Fruit fly (Drosophila melanogaster) whole organism, embryonic: Measurements from ENCODE around the gene ClpP.

Source experiments
- Atf6 ChIP-seq: fragments of 200-800 bp; sonication (Bioruptor generic); IDR thresholded peaks from 2 replicates; pipeline ENCODE4 v1.3.6; 2022; ENCODE audit warnings: missing biosample characterization, missing genetic modification characterization
- BtbVII ChIP-seq: fragments of 200-800 bp; sonication (Bioruptor generic); optimal IDR thresholded peaks from 3 replicates; lab custom pipeline; 2017; ENCODE audit warnings: missing biosample characterization, mild to moderate bottlenecking, missing genetic modification characterization
- CG10147 ChIP-seq: fragments of 200-800 bp; sonication (Bioruptor generic); optimal IDR thresholded peaks from 2 replicates; lab custom pipeline; 2019; ENCODE audit warnings: missing biosample characterization, mild to moderate bottlenecking, missing genetic modification characterization, moderate library complexity
- CG10366 ChIP-seq: fragments of 200-800 bp; sonication (Bioruptor generic); IDR thresholded peaks from 2 replicates; pipeline ENCODE4 v1.3.6; 2022; ENCODE audit warnings: missing biosample characterization, missing genetic modification characterization
- CG11093 ChIP-seq: fragments of 200-800 bp; sonication (Bioruptor generic); IDR thresholded peaks from 3 replicates; pipeline ENCODE4 v1.3.6; 2022; ENCODE audit warnings: missing biosample characterization, missing genetic modification characterization
- CG12391 ChIP-seq: fragments of 200-800 bp; sonication (Bioruptor generic); optimal IDR thresholded peaks from 3 replicates; lab custom pipeline; 2018; ENCODE audit warnings: missing biosample characterization, mild to moderate bottlenecking, missing genetic modification characterization, moderate library complexity
- CG13775 ChIP-seq: fragments of 200-800 bp; sonication (Bioruptor generic); optimal IDR thresholded peaks from 3 replicates; lab custom pipeline; 2017; ENCODE audit warnings: missing biosample characterization, mild to moderate bottlenecking, missing genetic modification characterization
- CG14441 ChIP-seq: fragments of 200-800 bp; sonication (Bioruptor generic); IDR thresholded peaks from 2 replicates; pipeline ENCODE4 v1.3.6; 2022; ENCODE audit warnings: missing biosample characterization, missing genetic modification characterization
- CG14860 ChIP-seq: fragments of 200-800 bp; sonication (Bioruptor generic); IDR thresholded peaks from 3 replicates; pipeline ENCODE4 v1.3.6; 2022; ENCODE audit warnings: missing biosample characterization, missing genetic modification characterization; ENCODE audit not compliant: partially characterized antibody
- CG15011 ChIP-seq: fragments of 200-800 bp; sonication (Bioruptor generic); optimal IDR thresholded peaks from 3 replicates; lab custom pipeline; 2018; ENCODE audit warnings: missing biosample characterization, mild to moderate bottlenecking, missing genetic modification characterization
- CG1603 ChIP-seq: fragments of 200-800 bp; sonication (Bioruptor generic); optimal IDR thresholded peaks from 2 replicates; lab custom pipeline; 2019; ENCODE audit warnings: missing biosample characterization, mild to moderate bottlenecking, missing genetic modification characterization, moderate library complexity
- CG16779 ChIP-seq: fragments of 200-800 bp; sonication (Bioruptor generic); IDR thresholded peaks from 2 replicates; pipeline ENCODE4 v1.3.6; 2022; ENCODE audit warnings: missing biosample characterization, missing genetic modification characterization
- CG17328 ChIP-seq: fragments of 200-800 bp; sonication (Bioruptor generic); IDR thresholded peaks from 2 replicates; pipeline ENCODE4 v1.3.6; 2022; ENCODE audit warnings: missing biosample characterization, missing genetic modification characterization
- CG1792 ChIP-seq: fragments of 200-800 bp; sonication (Bioruptor generic); optimal IDR thresholded peaks from 2 replicates; lab custom pipeline; 2016; ENCODE audit warnings: missing biosample characterization, missing genetic modification characterization
- CG18476 ChIP-seq: fragments of 200-800 bp; sonication (Bioruptor generic); optimal IDR thresholded peaks from 2 replicates; lab custom pipeline; 2016; ENCODE audit warnings: missing biosample characterization, mild to moderate bottlenecking, missing genetic modification characterization
- CG2202 ChIP-seq: fragments of 200-800 bp; sonication (Bioruptor generic); optimal IDR thresholded peaks from 2 replicates; lab custom pipeline; 2018; ENCODE audit warnings: missing biosample characterization, mild to moderate bottlenecking, missing genetic modification characterization
- CG31224 ChIP-seq: fragments of 200-800 bp; sonication (Bioruptor generic); IDR thresholded peaks from 2 replicates; pipeline ENCODE4 v1.3.6; 2022; ENCODE audit warnings: missing biosample characterization, missing genetic modification characterization
- CG3726 ChIP-seq: fragments of 200-800 bp; sonication (Bioruptor generic); IDR thresholded peaks from 3 replicates; pipeline ENCODE4, ENCODE4 v1.3.6; 2022; ENCODE audit warnings: missing biosample characterization, missing genetic modification characterization
- CG8089 ChIP-seq: fragments of 200-800 bp; sonication (Bioruptor generic); optimal IDR thresholded peaks from 3 replicates; lab custom pipeline; 2016; ENCODE audit warnings: missing biosample characterization, missing genetic modification characterization
- CG8281 ChIP-seq: fragments of 200-800 bp; sonication (Bioruptor generic); optimal IDR thresholded peaks from 2 replicates; lab custom pipeline; 2018; ENCODE audit warnings: missing biosample characterization, mild to moderate bottlenecking, missing genetic modification characterization, moderate library complexity
- Eip74EF ChIP-seq, 2 experiments: fragments of 200-800 bp in 1 of 2; fragments of >200 bp in 1 of 2; sonication (Bioruptor generic) in 1 of 2; optimal IDR thresholded peaks; 2 replicates each; lab custom pipeline; 2017 to 2019; ENCODE audit warnings: missing biosample characterization in 2 of 2, missing genetic modification characterization in 2 of 2, mild to moderate bottlenecking in 1 of 2, moderate library complexity in 1 of 2
- Gsc ChIP-seq: fragments of 200-800 bp; sonication (Bioruptor generic); IDR thresholded peaks from 2 replicates; pipeline ENCODE4 v1.3.6; 2022; ENCODE audit warnings: missing biosample characterization, missing genetic modification characterization
- H15 ChIP-seq: fragments of 200-800 bp; sonication (Bioruptor generic); IDR thresholded peaks from 3 replicates; pipeline ENCODE4 v1.3.6; 2022; ENCODE audit warnings: missing biosample characterization, missing genetic modification characterization
- Hand ChIP-seq: fragments of 200-800 bp; sonication (Bioruptor generic); optimal IDR thresholded peaks from 2 replicates; lab custom pipeline; 2017; ENCODE audit warnings: mild to moderate bottlenecking, missing biosample characterization, missing genetic modification reagents, missing genetic modification characterization
- Hr39 ChIP-seq: fragments of >200 bp; optimal IDR thresholded peaks from 2 replicates; lab custom pipeline; 2017
- Hr51 ChIP-seq, 2 experiments: fragments of 200-800 bp; sonication (Bioruptor generic); optimal IDR thresholded peaks; 2 replicates in 1 of 2; 3 replicates in 1 of 2; lab custom pipeline; 2016 to 2018; ENCODE audit warnings: missing biosample characterization in 2 of 2, missing genetic modification characterization in 2 of 2, mild to moderate bottlenecking in 1 of 2, moderate library complexity in 1 of 2
- Mad ChIP-seq: fragments of 200-800 bp; sonication (Bioruptor generic); optimal IDR thresholded peaks from 2 replicates; lab custom pipeline; 2016; ENCODE audit warnings: missing biosample characterization, missing genetic modification characterization
- Optix ChIP-seq: fragments of 200-800 bp; sonication (Bioruptor generic); IDR thresholded peaks from 3 replicates; pipeline ENCODE4 v1.3.6; 2022; ENCODE audit warnings: missing biosample characterization, missing genetic modification characterization
- Poxn ChIP-seq: fragments of 200-800 bp; sonication (Bioruptor generic); IDR thresholded peaks from 2 replicates; pipeline ENCODE4 v1.3.6; 2022; ENCODE audit warnings: missing biosample characterization, missing genetic modification characterization
- Side ChIP-seq: fragments of 200-800 bp; sonication (Bioruptor generic); optimal IDR thresholded peaks from 2 replicates; lab custom pipeline; 2016; ENCODE audit warnings: missing biosample characterization, missing genetic modification characterization
- btn ChIP-seq: fragments of 200-800 bp; sonication (Bioruptor generic); optimal IDR thresholded peaks from 2 replicates; lab custom pipeline; 2016; ENCODE audit warnings: missing biosample characterization, missing genetic modification characterization
- cad ChIP-seq: fragments of >200 bp; optimal IDR thresholded peaks from 2 replicates; lab custom pipeline; 2017; ENCODE audit warnings: missing biosample characterization, missing genetic modification characterization
- chn ChIP-seq: fragments of 200-800 bp; sonication (Bioruptor generic); optimal IDR thresholded peaks from 2 replicates; lab custom pipeline; 2016; ENCODE audit warnings: missing biosample characterization, missing genetic modification characterization
- danr ChIP-seq: fragments of 200-800 bp; sonication (Bioruptor generic); IDR thresholded peaks from 2 replicates; pipeline ENCODE4 v1.3.6; 2022; ENCODE audit warnings: missing biosample characterization, missing genetic modification characterization
- dimm ChIP-seq: fragments of 200-800 bp; sonication (Bioruptor generic); IDR thresholded peaks from 2 replicates; pipeline ENCODE4 v1.3.6; 2022; ENCODE audit warnings: missing biosample characterization, missing genetic modification characterization
- ewg ChIP-seq: fragments of 200-800 bp; sonication (Bioruptor generic); optimal IDR thresholded peaks from 3 replicates; lab custom pipeline; 2017; ENCODE audit warnings: mild to moderate bottlenecking, missing biosample characterization, missing genetic modification reagents, missing genetic modification characterization
- fd3F ChIP-seq: fragments of 200-800 bp; sonication (Bioruptor generic); optimal IDR thresholded peaks from 2 replicates; lab custom pipeline; 2018; ENCODE audit warnings: missing biosample characterization, mild to moderate bottlenecking, missing genetic modification characterization, moderate library complexity
- fd64A ChIP-seq: fragments of 200-800 bp; sonication (Bioruptor generic); optimal IDR thresholded peaks from 3 replicates; lab custom pipeline; 2018; ENCODE audit warnings: missing biosample characterization, mild to moderate bottlenecking, missing genetic modification characterization
- gem ChIP-seq: fragments of 200-800 bp; sonication (Bioruptor generic); optimal IDR thresholded peaks from 2 replicates; lab custom pipeline; 2019; ENCODE audit warnings: missing biosample characterization, mild to moderate bottlenecking, missing genetic modification characterization, moderate library complexity
- gfzf ChIP-seq: fragments of 200-800 bp; sonication (Bioruptor generic); optimal IDR thresholded peaks from 2 replicates; lab custom pipeline; 2016; ENCODE audit warnings: missing biosample characterization, mild to moderate bottlenecking, missing genetic modification characterization, moderate library complexity
- grn ChIP-seq: fragments of 200-800 bp; sonication (Bioruptor generic); optimal IDR thresholded peaks from 3 replicates; lab custom pipeline; 2017; ENCODE audit warnings: missing biosample characterization, missing genetic modification characterization
- h ChIP-seq: fragments of >200 bp; optimal IDR thresholded peaks from 2 replicates; lab custom pipeline; 2017
- ind ChIP-seq: fragments of 200-800 bp; sonication (Bioruptor generic); optimal IDR thresholded peaks from 3 replicates; lab custom pipeline; 2016; ENCODE audit warnings: missing biosample characterization, missing genetic modification characterization
- lilli ChIP-seq: fragments of 200-800 bp; sonication (Bioruptor generic); optimal IDR thresholded peaks from 3 replicates; lab custom pipeline; 2016; ENCODE audit warnings: missing biosample characterization, missing genetic modification characterization
- lov ChIP-seq, 2 experiments: fragments of 200-800 bp in 1 of 2; fragments of >200 bp in 1 of 2; sonication (Bioruptor generic) in 1 of 2; IDR thresholded peaks in 1 of 2; optimal IDR thresholded peaks in 1 of 2; 2 replicates in 1 of 2; 3 replicates in 1 of 2; pipeline versions ENCODE4 v1.3.6 to Lab custom; 2017 to 2022; ENCODE audit warnings: missing biosample characterization in 1 of 2, missing genetic modification characterization in 1 of 2
- run ChIP-seq: fragments of 200-800 bp; sonication (Bioruptor generic); optimal IDR thresholded peaks from 3 replicates; lab custom pipeline; 2018; ENCODE audit warnings: missing biosample characterization, mild to moderate bottlenecking, missing genetic modification characterization
- sim ChIP-seq: fragments of 200-800 bp; sonication (Bioruptor generic); IDR thresholded peaks from 2 replicates; pipeline ENCODE4 v1.3.6; 2022; ENCODE audit warnings: missing biosample characterization, missing genetic modification characterization
- slbo ChIP-seq: fragments of 200-800 bp; sonication (Bioruptor generic); IDR thresholded peaks from 2 replicates; pipeline ENCODE4 v1.3.6; 2022; ENCODE audit warnings: missing biosample characterization, missing genetic modification characterization
- sug ChIP-seq: fragments of 200-800 bp; optimal IDR thresholded peaks from 2 replicates; lab custom pipeline; 2019; ENCODE audit warnings: missing biosample characterization, mild to moderate bottlenecking, missing genetic modification characterization, moderate library complexity
- zf30C ChIP-seq: fragments of 200-800 bp; sonication (Bioruptor generic); optimal IDR thresholded peaks from 3 replicates; lab custom pipeline; 2018; ENCODE audit warnings: missing biosample characterization, mild to moderate bottlenecking, missing genetic modification characterization

ClpP gene

DNA sequence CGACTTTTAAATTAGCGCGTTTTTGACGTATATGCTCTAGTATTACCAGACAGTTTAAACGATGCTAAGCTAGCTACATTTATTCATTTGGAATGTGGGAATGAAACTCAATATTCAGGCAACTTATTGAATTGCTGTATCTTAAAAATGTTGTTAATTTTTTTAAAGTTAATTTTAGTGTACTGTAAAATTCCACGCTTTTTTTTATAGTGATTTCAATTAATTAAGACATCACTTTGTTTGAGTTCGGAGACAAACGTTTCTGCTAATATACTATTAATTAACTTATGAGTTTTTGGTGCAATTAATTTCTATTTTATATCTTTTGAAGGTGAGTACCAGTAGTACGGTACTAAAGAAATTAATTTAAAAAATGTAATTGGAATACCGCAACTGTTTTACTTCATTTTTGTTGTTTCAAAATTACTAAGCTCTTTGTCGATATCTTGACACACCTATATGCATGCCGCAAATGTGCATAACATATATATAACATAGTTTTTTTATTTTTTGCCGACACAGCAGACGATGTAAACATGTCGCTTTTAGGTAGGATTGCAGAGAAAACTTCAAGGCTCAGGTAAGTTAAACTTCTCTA lies 29.7 kb downstream of the ClpP start, which contains the start of the genes Cdk1 and mRpS7 (continued):
- TF ChIP-seq slbo (GFP tag; lab: Robert Waterston, UW) (peak; percentile 78), ewg (peak; percentile 52), gem (tag; lab: Kevin White, UChicago) (peak; percentile 90), zf30C (no peak), CG3726 (GFP tag; lab: Robert Waterston, UW) (0 out of 3 replicates have a peak, but pooled peaks have one; percentile 54), CG16779 (GFP tag; lab: Robert Waterston, UW) (no peak), CG14441 (GFP tag; lab: Robert Waterston, UW) (peak; percentile 74), h (lab: Kevin White, UChicago) (no peak), CG8089 (GFP tag; lab: Kevin White, UChicago) (peak; percentile 42), fd64A (GFP tag; lab: Kevin White, UChicago) (no peak), CG10366 (peak; percentile 69; the same call in 1 of the 2 replicates), CG13775 (peak; percentile 80), Hr51 (GFP tag; optimal IDR thresholded peaks at IDR 0.05; lab: Kevin White, UChicago) (peak; percentile 4 to 81), CG14860 (no peak), CG2202 (tag; lab: Kevin White, UChicago) (no peak), danr (no peak), sug (tag; lab: Kevin White, UChicago) (peak; percentile 65), Atf6 (GFP tag; lab: Robert Waterston, UW) (peak; percentile 79), ind (peak; percentile 77), lov (optimal IDR thresholded peaks at IDR 0.05; lab: Kevin White, UChicago) (no peak), lov (GFP tag; IDR thresholded peaks at IDR 0.05; lab: Robert Waterston, UW) (no peak), Hr39 (no peak), run (tag; lab: Kevin White, UChicago) (no peak), lilli (GFP tag; lab: Kevin White, UChicago) (peak; percentile 71), Mad (GFP tag; lab: Kevin White, UChicago) (peak; percentile 40), CG18476 (GFP tag; lab: Kevin White, UChicago) (peak; percentile 64), BtbVII (GFP tag; lab: Kevin White, UChicago) (peak; percentile 28), dimm (GFP tag; lab: Robert Waterston, UW) (no peak), CG15011 (GFP tag; lab: Kevin White, UChicago) (peak; percentile 41), CG1603 (peak; percentile 98), H15 (GFP tag; lab: Robert Waterston, UW) (peak; percentile 47; the same call in 1 of the 3 replicates), Poxn (GFP tag; lab: Robert Waterston, UW) (0 out of 2 replicates have a peak, but pooled peaks have one; percentile 35), CG8281 (tag; lab: Kevin White, UChicago) (no peak), Optix (GFP tag; lab: Robert Waterston, UW) (no peak), Side (GFP tag; lab: Kevin White, UChicago) (peak; percentile 18), CG10147 (GFP tag; lab: Kevin White, UChicago) (peak; percentile 66), CG11093 (GFP tag; lab: Robert Waterston, UW) (0 out of 3 replicates have a peak, but pooled peaks have one; percentile 16), grn (GFP tag; lab: Kevin White, UChicago) (no peak), btn (GFP tag; lab: Kevin White, UChicago) (no peak), CG12391 (tag; lab: Kevin White, UChicago) (peak; percentile 89), fd3F (peak; percentile 66), Hand (GFP tag; lab: Kevin White, UChicago) (no peak), CG31224 (peak; percentile 39; the same call in 1 of the 2 replicates), Gsc (no peak), gfzf (GFP tag; lab: Kevin White, UChicago) (peak; percentile 26), CG17328 (GFP tag; lab: Robert Waterston, UW) (peak; percentile 70), Eip74EF (GFP tag; optimal IDR thresholded peaks at IDR 0.05; lab: Kevin White, UChicago) (peak in 1 of 2 experiments; percentile 38), chn (GFP tag; lab: Kevin White, UChicago) (peak; percentile 44), sim (GFP tag; lab: Robert Waterston, UW) (no peak), CG1792 (GFP tag; lab: Kevin White, UChicago) (no peak), cad (GFP tag; lab: Kevin White, UChicago) (no peak)
